Fruit fly (Drosophila melanogaster) S2 (cell line): ENCODE measurements around the gene grp.

Experiments
- CG8478 ChIP-seq: fragments of >200 bp; optimal IDR thresholded peaks from 2 replicates; lab custom pipeline; 2018
- CTCF ChIP-seq, 2 experiments: fragments of >200 bp; optimal IDR thresholded peaks; 2 replicates each; lab custom pipeline; 2018

dm6 chr2L:16679817-16680683 lies at the start of gene grp, which contains the start of gene squ:
- TF ChIP-seq CTCF (optimal IDR thresholded peaks at IDR 0.05; lab: Kevin White, UChicago) (peak in 1 of 2 experiments; percentile 27), CG8478 (no peak)
